Fruit fly (Drosophila melanogaster) whole organism, embryonic: Measurements from ENCODE around the gene TfAP-2.

Experiments used
- Asciz ChIP-seq: fragments of 200-800 bp; sonication (Bioruptor generic); optimal IDR thresholded peaks from 2 replicates; lab custom pipeline; 2017; ENCODE audit warnings: missing biosample characterization, mild to moderate bottlenecking, missing genetic modification characterization, missing genetic modification reagents
- Atf-2 ChIP-seq: fragments of 200-800 bp; sonication (Bioruptor generic); optimal IDR thresholded peaks from 2 replicates; lab custom pipeline; 2016; ENCODE audit warnings: missing biosample characterization, missing genetic modification characterization
- CG10543 ChIP-seq: fragments of 200-800 bp; sonication (Bioruptor generic); optimal IDR thresholded peaks from 3 replicates; lab custom pipeline; 2017; ENCODE audit warnings: missing biosample characterization, mild to moderate bottlenecking, missing genetic modification characterization, moderate library complexity
- CG10565 ChIP-seq: fragments of 200-800 bp; sonication (Bioruptor generic); optimal IDR thresholded peaks from 3 replicates; lab custom pipeline; 2016; ENCODE audit warnings: missing biosample characterization, mild to moderate bottlenecking, missing genetic modification characterization
- CG1529 ChIP-seq: fragments of 200-800 bp; sonication (Bioruptor generic); optimal IDR thresholded peaks from 3 replicates; lab custom pipeline; 2018; ENCODE audit warnings: missing biosample characterization, missing genetic modification characterization
- CG1602 ChIP-seq: fragments of 200-800 bp; sonication (Bioruptor generic); optimal IDR thresholded peaks from 3 replicates; lab custom pipeline; 2016; ENCODE audit warnings: missing biosample characterization, missing genetic modification characterization
- CG17186 ChIP-seq: fragments of 200-800 bp; sonication (Bioruptor generic); optimal IDR thresholded peaks from 3 replicates; lab custom pipeline; 2017; ENCODE audit warnings: missing biosample characterization, missing genetic modification reagents, missing genetic modification characterization
- CG2678 ChIP-seq: fragments of 200-800 bp; sonication (Bioruptor generic); optimal IDR thresholded peaks from 3 replicates; lab custom pipeline; 2019; ENCODE audit warnings: missing biosample characterization, mild to moderate bottlenecking, missing genetic modification characterization, moderate library complexity
- CG33213 ChIP-seq: fragments of 200-800 bp; sonication (Bioruptor generic); optimal IDR thresholded peaks from 3 replicates; lab custom pipeline; 2016; ENCODE audit warnings: missing biosample characterization, missing genetic modification characterization
- CG33557 ChIP-seq: fragments of 200-800 bp; sonication (Bioruptor generic); optimal IDR thresholded peaks from 2 replicates; lab custom pipeline; 2019; ENCODE audit warnings: missing biosample characterization, mild to moderate bottlenecking, missing genetic modification characterization, moderate library complexity
- CG4730 ChIP-seq: fragments of 200-800 bp; sonication (Bioruptor generic); IDR thresholded peaks from 2 replicates; pipeline ENCODE4 v1.3.6; 2022; ENCODE audit warnings: missing biosample characterization, missing genetic modification characterization
- CG4820 ChIP-seq: fragments of 200-800 bp; sonication (Bioruptor generic); optimal IDR thresholded peaks from 3 replicates; lab custom pipeline; 2016; ENCODE audit warnings: missing biosample characterization, missing genetic modification characterization
- CG5180 ChIP-seq: fragments of 200-800 bp; sonication (Bioruptor generic); optimal IDR thresholded peaks from 3 replicates; lab custom pipeline; 2017; ENCODE audit warnings: missing biosample characterization, missing genetic modification characterization, mild to moderate bottlenecking, moderate library complexity, missing genetic modification reagents
- CG8765 ChIP-seq: fragments of 200-800 bp; sonication (Bioruptor generic); IDR thresholded peaks from 2 replicates; pipeline ENCODE4 v1.3.6; 2022; ENCODE audit warnings: missing biosample characterization, missing genetic modification characterization
- CHES-1-like ChIP-seq: fragments of 200-800 bp; sonication (Bioruptor generic); optimal IDR thresholded peaks from 2 replicates; lab custom pipeline; 2016; ENCODE audit warnings: missing biosample characterization, missing genetic modification characterization
- Dip2 ChIP-seq: fragments of 200-800 bp; sonication (Bioruptor generic); IDR thresholded peaks from 2 replicates; pipeline ENCODE4 v1.3.6; 2022; ENCODE audit warnings: missing biosample characterization, missing genetic modification characterization
- Doc3 ChIP-seq: fragments of 200-800 bp; sonication (Bioruptor generic); IDR thresholded peaks from 3 replicates; pipeline ENCODE4 v1.3.6; 2022; ENCODE audit warnings: missing biosample characterization, missing genetic modification characterization; ENCODE audit not compliant: partially characterized antibody
- Dp ChIP-seq: fragments of 200-800 bp; sonication (Bioruptor generic); optimal IDR thresholded peaks from 2 replicates; lab custom pipeline; 2018; ENCODE audit warnings: missing biosample characterization, mild to moderate bottlenecking, missing genetic modification characterization, moderate library complexity
- E2f2 ChIP-seq: fragments of 200-800 bp; sonication (Bioruptor generic); IDR thresholded peaks from 2 replicates; pipeline ENCODE4 v1.3.6; 2022; ENCODE audit warnings: missing biosample characterization, missing genetic modification characterization
- Eip74EF ChIP-seq, 2 experiments: fragments of 200-800 bp in 1 of 2; fragments of >200 bp in 1 of 2; sonication (Bioruptor generic) in 1 of 2; optimal IDR thresholded peaks; 2 replicates each; lab custom pipeline; 2017 to 2019; ENCODE audit warnings: missing biosample characterization in 2 of 2, missing genetic modification characterization in 2 of 2, mild to moderate bottlenecking in 1 of 2, moderate library complexity in 1 of 2
- Fer2 ChIP-seq: fragments of 200-800 bp; sonication (Bioruptor generic); optimal IDR thresholded peaks from 2 replicates; lab custom pipeline; 2018; ENCODE audit warnings: missing biosample characterization, mild to moderate bottlenecking, missing genetic modification characterization, moderate library complexity
- Gug ChIP-seq: fragments of 200-800 bp; sonication (Bioruptor generic); IDR thresholded peaks from 4 replicates; pipeline ENCODE4 v1.3.6; 2022; ENCODE audit warnings: missing biosample characterization, missing genetic modification characterization
- HLH4C ChIP-seq: fragments of 200-800 bp; sonication (Bioruptor generic); IDR thresholded peaks from 3 replicates; pipeline ENCODE4 v1.3.6; 2022; ENCODE audit warnings: missing biosample characterization, missing genetic modification characterization; ENCODE audit not compliant: partially characterized antibody
- Hand ChIP-seq: fragments of 200-800 bp; sonication (Bioruptor generic); optimal IDR thresholded peaks from 2 replicates; lab custom pipeline; 2017; ENCODE audit warnings: mild to moderate bottlenecking, missing biosample characterization, missing genetic modification reagents, missing genetic modification characterization
- MBD-R2 ChIP-seq: fragments of 200-800 bp; sonication (Bioruptor generic); IDR thresholded peaks from 2 replicates; pipeline ENCODE4 v1.3.6; 2022; ENCODE audit warnings: missing biosample characterization, missing genetic modification characterization
- NC2α ChIP-seq: fragments of 200-800 bp; sonication (Bioruptor generic); optimal IDR thresholded peaks from 2 replicates; lab custom pipeline; 2016; ENCODE audit warnings: missing biosample characterization, missing genetic modification characterization
- NK7.1 ChIP-seq: fragments of 200-800 bp; sonication (Bioruptor generic); optimal IDR thresholded peaks from 3 replicates; lab custom pipeline; 2016; ENCODE audit warnings: missing biosample characterization, missing genetic modification characterization
- Nf-YC ChIP-seq: fragments of 200-800 bp; optimal IDR thresholded peaks from 3 replicates; lab custom pipeline; 2019; ENCODE audit warnings: missing biosample characterization, mild to moderate bottlenecking, missing genetic modification characterization, moderate library complexity
- Ssrp ChIP-seq: fragments of 200-800 bp; sonication (Bioruptor generic); optimal IDR thresholded peaks from 2 replicates; lab custom pipeline; 2018; ENCODE audit warnings: missing biosample characterization, mild to moderate bottlenecking, missing genetic modification characterization, moderate library complexity
- Trl ChIP-seq, 3 experiments: fragments of >200 bp in 2 of 3; fragments of 200-800 bp in 1 of 3; sonication (Bioruptor generic) in 1 of 3; optimal IDR thresholded peaks; 2 replicates in 1 of 3; 3 replicates in 2 of 3; lab custom pipeline; 2016 to 2017; ENCODE audit warnings: missing biosample characterization in 1 of 3, missing genetic modification characterization in 1 of 3
- Vsx1 ChIP-seq: fragments of 200-800 bp; sonication (Bioruptor generic); optimal IDR thresholded peaks from 2 replicates; lab custom pipeline; 2017; ENCODE audit warnings: missing biosample characterization, mild to moderate bottlenecking, missing genetic modification characterization, missing genetic modification reagents
- YL-1 ChIP-seq: fragments of 200-800 bp; sonication (Bioruptor generic); optimal IDR thresholded peaks from 3 replicates; lab custom pipeline; 2017; ENCODE audit warnings: missing biosample characterization, mild to moderate bottlenecking, missing genetic modification characterization
- az2 ChIP-seq: fragments of 200-800 bp; sonication (Bioruptor generic); optimal IDR thresholded peaks from 3 replicates; lab custom pipeline; 2016; ENCODE audit warnings: missing biosample characterization, missing genetic modification characterization
- btn ChIP-seq: fragments of 200-800 bp; sonication (Bioruptor generic); optimal IDR thresholded peaks from 2 replicates; lab custom pipeline; 2016; ENCODE audit warnings: missing biosample characterization, missing genetic modification characterization
- dmrt99B ChIP-seq: fragments of 200-800 bp; sonication (Bioruptor generic); optimal IDR thresholded peaks from 2 replicates; lab custom pipeline; 2018; ENCODE audit warnings: missing biosample characterization, mild to moderate bottlenecking, missing genetic modification characterization, moderate library complexity
- dysf ChIP-seq: fragments of 200-800 bp; sonication (Bioruptor generic); IDR thresholded peaks from 3 replicates; pipeline ENCODE4 v1.3.6; 2022; ENCODE audit warnings: missing biosample characterization, missing genetic modification characterization
- fd102C ChIP-seq: fragments of 200-800 bp; sonication (Bioruptor generic); optimal IDR thresholded peaks from 2 replicates; lab custom pipeline; 2018; ENCODE audit warnings: missing biosample characterization, mild to moderate bottlenecking, missing genetic modification characterization, moderate library complexity
- ftz-f1 ChIP-seq: fragments of 200-800 bp; sonication (Bioruptor generic); optimal IDR thresholded peaks from 2 replicates; lab custom pipeline; 2016; ENCODE audit warnings: missing biosample characterization, missing genetic modification characterization
- lilli ChIP-seq: fragments of 200-800 bp; sonication (Bioruptor generic); optimal IDR thresholded peaks from 3 replicates; lab custom pipeline; 2016; ENCODE audit warnings: missing biosample characterization, missing genetic modification characterization
- mam ChIP-seq: fragments of 200-800 bp; sonication (Bioruptor generic); optimal IDR thresholded peaks from 3 replicates; lab custom pipeline; 2016; ENCODE audit warnings: missing biosample characterization, missing genetic modification characterization
- nerfin-1 ChIP-seq: fragments of 200-800 bp; sonication (Bioruptor generic); optimal IDR thresholded peaks from 3 replicates; lab custom pipeline; 2019; ENCODE audit warnings: missing biosample characterization, mild to moderate bottlenecking, missing genetic modification characterization, moderate library complexity
- nerfin-2 ChIP-seq: fragments of 200-800 bp; sonication (Bioruptor generic); IDR thresholded peaks from 2 replicates; pipeline ENCODE4 v1.3.6; 2022; ENCODE audit warnings: missing biosample characterization, missing genetic modification characterization; ENCODE audit not compliant: partially characterized antibody
- odd ChIP-seq: fragments of 200-800 bp; sonication (Bioruptor generic); optimal IDR thresholded peaks from 2 replicates; lab custom pipeline; 2017; ENCODE audit warnings: missing biosample characterization, mild to moderate bottlenecking, missing genetic modification characterization
- pros ChIP-seq: fragments of 200-800 bp; sonication (Bioruptor generic); optimal IDR thresholded peaks from 3 replicates; lab custom pipeline; 2019; ENCODE audit warnings: missing biosample characterization, mild to moderate bottlenecking, missing genetic modification characterization, moderate library complexity
- rib ChIP-seq: fragments of 200-800 bp; sonication (Bioruptor generic); IDR thresholded peaks from 2 replicates; pipeline ENCODE4 v1.3.6; 2022; ENCODE audit warnings: missing biosample characterization, missing genetic modification characterization
- sc ChIP-seq, 3 experiments: fragments of >200 bp in 2 of 3; fragments of 200-800 bp in 1 of 3; sonication (Bioruptor generic) in 1 of 3; optimal IDR thresholded peaks; 2 replicates in 2 of 3; 3 replicates in 1 of 3; lab custom pipeline; 2017; ENCODE audit warnings: mild to moderate bottlenecking in 1 of 3, missing biosample characterization in 1 of 3, missing genetic modification characterization in 1 of 3, missing genetic modification reagents in 1 of 3
- sens-2 ChIP-seq: fragments of 200-800 bp; sonication (Bioruptor generic); IDR thresholded peaks from 2 replicates; pipeline ENCODE4 v1.3.6; 2022; ENCODE audit warnings: missing biosample characterization, missing genetic modification characterization
- slp2 ChIP-seq: fragments of 200-800 bp; sonication (Bioruptor generic); optimal IDR thresholded peaks from 2 replicates; lab custom pipeline; 2016; ENCODE audit warnings: missing biosample characterization, missing genetic modification characterization
- tna ChIP-seq: fragments of 200-800 bp; sonication (Bioruptor generic); IDR thresholded peaks from 2 replicates; pipeline ENCODE4 v1.3.6; 2022; ENCODE audit warnings: missing biosample characterization, missing genetic modification characterization; ENCODE audit not compliant: partially characterized antibody

TfAP-2 gene

DNA sequence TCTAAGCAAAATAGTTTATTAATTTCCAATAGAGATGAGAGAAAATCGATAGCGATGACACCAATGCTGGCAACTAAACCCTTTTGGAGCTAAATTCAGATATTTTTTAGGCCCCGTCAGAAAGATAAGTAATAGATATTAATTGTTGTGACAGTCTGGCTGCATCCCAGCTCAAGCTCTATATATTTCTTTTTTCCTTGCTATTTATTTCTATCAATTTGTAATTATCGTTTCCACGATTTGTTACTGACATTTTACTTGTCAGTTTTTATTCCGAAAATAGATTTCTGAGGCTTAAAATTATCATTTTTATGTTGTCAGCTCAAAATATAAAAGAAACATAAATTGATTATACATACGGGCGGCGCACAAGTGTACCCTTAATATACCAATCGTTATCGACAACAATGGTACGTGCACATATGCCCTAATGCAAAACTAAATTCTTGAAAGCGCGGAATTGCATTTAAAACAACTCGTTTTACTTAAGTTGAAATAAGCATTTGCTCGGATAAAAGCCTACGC lies 17.7 kb upstream of the TfAP-2 start, which contains the start of the genes CRIF and SMC5 (continued):
- TF ChIP-seq dysf (GFP tag; lab: Robert Waterston, UW) = peak; percentile 52; the same call in 1 of the 3 replicates
- TF ChIP-seq CG10543 (GFP tag; lab: Kevin White, UChicago) = no peak
- no peak for TF ChIP-seq NC2α
- TF ChIP-seq tna (GFP tag; lab: Robert Waterston, UW) = no peak
- no peak for TF ChIP-seq Asciz (GFP tag; lab: Kevin White, UChicago)
- peak; percentile 88 for TF ChIP-seq lilli (GFP tag; lab: Kevin White, UChicago)
- no peak for TF ChIP-seq pros (GFP tag; lab: Kevin White, UChicago)
- TF ChIP-seq CG2678 (tag; lab: Kevin White, UChicago) = no peak
- TF ChIP-seq Eip74EF (GFP tag; optimal IDR thresholded peaks at IDR 0.05; lab: Kevin White, UChicago) = no peak
- TF ChIP-seq Ssrp (tag; lab: Kevin White, UChicago) = peak; percentile 73
- no peak for TF ChIP-seq btn
- TF ChIP-seq HLH4C = no peak
- peak; percentile 61 for TF ChIP-seq CG33557 (GFP tag; lab: Kevin White, UChicago)
- peak; percentile 52 for TF ChIP-seq Fer2 (tag; lab: Kevin White, UChicago)
- peak; percentile 11 for TF ChIP-seq YL-1 (GFP tag; lab: Kevin White, UChicago)
- peak; percentile 42 for TF ChIP-seq nerfin-1
- TF ChIP-seq CG5180 (GFP tag; lab: Kevin White, UChicago) = no peak
- TF ChIP-seq Nf-YC = peak; percentile 70
- TF ChIP-seq E2f2 (GFP tag; lab: Robert Waterston, UW) = peak; percentile 61
- no peak for TF ChIP-seq CG8765 (GFP tag; lab: Robert Waterston, UW)
- TF ChIP-seq slp2 (GFP tag; lab: Kevin White, UChicago) = peak; percentile 68
- TF ChIP-seq sc (optimal IDR thresholded peaks at IDR 0.05; lab: Kevin White, UChicago) = no peak
- peak; percentile 26 for TF ChIP-seq sc (GFP tag; optimal IDR thresholded peaks at IDR 0.05; lab: Kevin White, UChicago)
- TF ChIP-seq CG17186 = peak; percentile 46
- TF ChIP-seq nerfin-2 = no peak
- peak; percentile 67 for TF ChIP-seq az2 (GFP tag; lab: Kevin White, UChicago)
- TF ChIP-seq sens-2 (GFP tag; lab: Robert Waterston, UW) = no peak
- no peak for TF ChIP-seq CG4730 (GFP tag; lab: Robert Waterston, UW)
- peak; percentile 65 for TF ChIP-seq Atf-2 (GFP tag; lab: Kevin White, UChicago)
- no peak for TF ChIP-seq dmrt99B
- peak; percentile 52 for TF ChIP-seq NK7.1 (GFP tag; lab: Kevin White, UChicago)
- no peak for TF ChIP-seq CG10565
- TF ChIP-seq Vsx1 (GFP tag; lab: Kevin White, UChicago) = no peak
- peak; percentile 61 for TF ChIP-seq CG1602 (GFP tag; lab: Kevin White, UChicago)
- TF ChIP-seq fd102C (GFP tag; lab: Kevin White, UChicago) = no peak
- no peak for TF ChIP-seq odd
- no peak for TF ChIP-seq ftz-f1
- TF ChIP-seq CG1529 (GFP tag; lab: Kevin White, UChicago) = no peak
- TF ChIP-seq Dp (GFP tag; lab: Kevin White, UChicago) = peak; percentile 57
- no peak for TF ChIP-seq Doc3 (GFP tag; lab: Robert Waterston, UW)
- TF ChIP-seq CG4820 (GFP tag; lab: Kevin White, UChicago) = peak; percentile 58
- peak; percentile 82 for TF ChIP-seq mam
- TF ChIP-seq Gug = no peak
- no peak for TF ChIP-seq Trl (optimal IDR thresholded peaks at IDR 0.05; lab: Kevin White, UChicago)
- TF ChIP-seq Trl (GFP tag; optimal IDR thresholded peaks at IDR 0.05; lab: Kevin White, UChicago) = peak; percentile 67
- peak; percentile 63 for TF ChIP-seq CG33213
- no peak for TF ChIP-seq Dip2 (GFP tag; lab: Robert Waterston, UW)
- peak; percentile 65 for TF ChIP-seq CHES-1-like (GFP tag; lab: Kevin White, UChicago)
- peak; percentile 39 for TF ChIP-seq MBD-R2
- TF ChIP-seq Hand (GFP tag; lab: Kevin White, UChicago) = no peak
- TF ChIP-seq rib (GFP tag; lab: Robert Waterston, UW) = no peak
